Worm (Caenorhabditis elegans) whole organism, L1 larva: ENCODE data around the gene F17C11.2.

Source experiments
- ceh-82 ChIP-seq, 3 experiments: fragments of 150-350 bp in 1 of 3; sonication (generic microtip) in 2 of 3; optimal IDR thresholded peaks; 2 replicates each; lab custom pipeline; 2014 to 2017; ENCODE audit warnings: missing biosample characterization in 3 of 3, missing genetic modification characterization in 3 of 3
- elt-3 ChIP-seq, 6 experiments: fragments of 150-350 bp in 1 of 6; sonication (generic microtip); optimal IDR thresholded peaks; 2 replicates each; lab custom pipeline; 2017 to 2018; ENCODE audit warnings: missing biosample characterization in 6 of 6, missing genetic modification characterization in 6 of 6, inconsistent platforms in 1 of 6
- jun-1 ChIP-seq: fragments of 150-350 bp; optimal IDR thresholded peaks from 2 replicates; lab custom pipeline; 2014; ENCODE audit warnings: missing biosample characterization, missing genetic modification reagents, missing genetic modification characterization
- nhr-12 ChIP-seq: sonication (generic microtip); optimal IDR thresholded peaks from 2 replicates; lab custom pipeline; 2017; ENCODE audit warnings: missing biosample characterization, missing genetic modification characterization
- nhr-237 ChIP-seq: fragments of 150-350 bp; optimal IDR thresholded peaks from 2 replicates; lab custom pipeline; 2014; ENCODE audit warnings: missing biosample characterization, missing genetic modification characterization
- nhr-77 ChIP-seq: fragments of 150-350 bp; optimal IDR thresholded peaks from 2 replicates; lab custom pipeline; 2014; ENCODE audit warnings: missing biosample characterization, missing genetic modification characterization
- nhr-84 ChIP-seq: sonication (generic microtip); optimal IDR thresholded peaks from 2 replicates; lab custom pipeline; 2017; ENCODE audit warnings: missing biosample characterization, missing genetic modification characterization

- no peak for TF ChIP-seq elt-3 (tag; optimal IDR thresholded peaks at IDR 0.05; lab: Kevin White, UChicago)
- no peak for TF ChIP-seq nhr-12
- TF ChIP-seq jun-1: no peak
- TF ChIP-seq ceh-82 (tag; optimal IDR thresholded peaks at IDR 0.05; lab: Kevin White, UChicago): no peak
- no peak for TF ChIP-seq nhr-77 (tag; lab: Kevin White, UChicago)
- TF ChIP-seq nhr-84 (tag; lab: Kevin White, UChicago): no peak
- TF ChIP-seq nhr-237 (tag; lab: Kevin White, UChicago): no peak
Measured at ce11 chrV:10903748-10904147, 44.3 kb upstream of the F17C11.2 start, which contains the start of gene F32D8.15.
